Worm (Caenorhabditis elegans): ENCODE measurements around the gene str-38.

DNA sequence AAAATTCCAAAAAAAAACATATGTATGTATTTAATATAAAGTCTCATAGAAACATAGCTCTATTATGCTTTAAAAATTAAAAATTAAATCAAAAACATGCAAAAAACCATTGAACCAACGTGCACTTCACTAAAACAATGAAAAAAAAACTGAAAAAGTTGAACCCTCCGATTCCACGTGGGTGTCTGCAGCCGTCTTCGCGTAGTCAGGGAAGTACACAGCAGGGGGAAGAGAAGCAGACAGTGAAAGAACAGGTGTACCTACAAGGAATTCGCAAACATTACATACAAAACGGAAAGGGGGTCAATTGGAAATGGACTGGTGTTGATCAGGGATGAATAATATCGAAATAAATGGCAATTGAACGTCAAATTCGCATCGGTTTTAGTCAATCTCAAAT, 41.8 kb upstream of the str-38 start:
- TF ChIP-seq bed-2 (GFP tag; IDR thresholded peaks at IDR 0.05) (no peak), unc-62 (GFP tag; optimal IDR thresholded peaks at IDR 0.05) (no peak), rec-8 (tag; optimal IDR thresholded peaks at IDR 0.05) (no peak), attf-6 (GFP tag; IDR thresholded peaks at IDR 0.05) (no peak), ztf-26 (tag; optimal IDR thresholded peaks at IDR 0.05) (no peak), bed-1 (GFP tag; IDR thresholded peaks at IDR 0.05) (no peak), Y95B8A.8 (GFP tag; IDR thresholded peaks at IDR 0.05) (no peak), snpc-1.3 (tag; optimal IDR thresholded peaks at IDR 0.05; ENCODE audit: insufficient read depth) (no peak), pha-4 (tag; optimal IDR thresholded peaks at IDR 0.05) (no peak), zim-3 (tag; optimal IDR thresholded peaks at IDR 0.05) (no peak)
